Fruit fly (Drosophila melanogaster): ENCODE data around the gene Cyp4d14.

The Cyp4d14 gene

DNA sequence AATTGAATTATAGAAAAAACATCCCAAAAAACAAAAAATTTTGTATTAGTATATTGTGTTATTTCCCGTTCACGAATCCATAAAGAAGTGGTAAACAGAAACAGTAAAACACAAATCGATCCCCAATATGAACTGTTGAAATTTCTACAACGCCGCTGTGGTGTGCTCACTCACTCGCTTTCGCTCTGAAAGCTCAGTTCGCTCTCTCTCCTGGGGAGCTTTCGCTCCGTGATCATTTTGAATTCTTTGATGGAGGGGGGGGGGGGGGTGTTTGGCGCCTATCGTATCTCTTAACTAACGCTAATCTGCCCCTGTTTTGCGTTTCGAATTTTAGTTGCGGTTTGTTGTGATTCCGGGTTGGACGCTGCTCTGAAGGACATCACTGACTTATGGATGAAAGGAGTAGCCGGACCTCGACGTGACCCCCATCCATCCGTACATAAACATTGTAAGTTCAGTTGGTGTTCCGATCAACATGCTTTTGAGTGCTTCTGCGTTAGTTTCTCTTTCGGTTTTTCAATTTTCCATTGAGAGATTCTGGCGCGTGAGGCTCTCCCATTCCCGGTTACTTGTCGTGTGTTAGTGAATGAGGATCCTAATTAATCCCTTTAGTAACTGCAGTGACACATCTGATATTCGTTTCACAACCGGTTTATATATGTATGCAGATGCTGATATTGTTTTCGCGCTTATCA lies 33.8 kb downstream of the Cyp4d14 start, which contains the start of gene D2hgdh (continued):
- TF ChIP-seq ss (GFP tag; optimal IDR thresholded peaks at IDR 0.05) (no peak), Lpt (GFP tag; optimal IDR thresholded peaks at IDR 0.05) (no peak), CG3032 (tag; optimal IDR thresholded peaks at IDR 0.05) (no peak), pdm3 (GFP tag; optimal IDR thresholded peaks at IDR 0.05) (peak; percentile 13), CG6163 (GFP tag; IDR thresholded peaks at IDR 0.05) (peak; percentile 45; the same call in 1 of the 3 replicates), CG6276 (GFP tag; optimal IDR thresholded peaks at IDR 0.05) (no peak), Eip93F (GFP tag; optimal IDR thresholded peaks at IDR 0.05) (no peak), CG11294 (GFP tag; IDR thresholded peaks at IDR 0.05) (no peak), Sox102F (GFP tag; optimal IDR thresholded peaks at IDR 0.05) (no peak), Ets96B (tag; optimal IDR thresholded peaks at IDR 0.05) (no peak), Hr39 (GFP tag; optimal IDR thresholded peaks at IDR 0.05) (peak; percentile 39), spab (GFP tag; optimal IDR thresholded peaks at IDR 0.05) (no peak), CG11902 (GFP tag; optimal IDR thresholded peaks at IDR 0.05) (no peak), salr (GFP tag; optimal IDR thresholded peaks at IDR 0.05) (no peak), CG6792 (GFP tag; optimal IDR thresholded peaks at IDR 0.05) (no peak), Eip78C (GFP tag) (peak; percentile 63), Hr38 (GFP tag; optimal IDR thresholded peaks at IDR 0.05) (no peak), fd85E (GFP tag; optimal IDR thresholded peaks at IDR 0.05) (no peak), CG7368 (GFP tag; optimal IDR thresholded peaks at IDR 0.05) (no peak), Sox15 (GFP tag; optimal IDR thresholded peaks at IDR 0.05) (no peak), CG6854 (GFP tag; optimal IDR thresholded peaks at IDR 0.05) (no peak), Sox14 (GFP tag; optimal IDR thresholded peaks at IDR 0.05) (no peak)

DNA sequence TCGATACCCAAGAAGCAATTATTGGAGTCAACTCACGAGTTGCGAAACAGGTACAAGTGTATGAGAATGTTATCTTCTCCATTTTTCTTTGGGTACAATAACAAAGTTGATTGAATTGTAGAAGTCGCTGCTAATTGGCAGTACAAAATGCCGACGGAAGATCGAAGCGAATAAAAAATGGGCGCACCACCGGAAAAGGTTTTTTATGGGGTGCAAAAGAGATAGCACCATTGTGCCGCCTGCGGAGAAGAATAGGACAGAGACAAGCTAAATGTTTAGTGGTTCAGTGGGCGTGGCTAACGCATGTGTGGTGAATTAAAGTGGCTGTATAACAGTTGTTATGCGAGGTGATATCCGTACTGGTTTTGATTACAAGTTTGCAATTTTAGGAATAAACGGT lies 34.6 kb downstream of the Cyp4d14 start:
- TF ChIP-seq dsx (GFP tag; optimal IDR thresholded peaks at IDR 0.05; ENCODE audit: poor library complexity, severe bottlenecking) (peak; percentile 29), lz (GFP tag; optimal IDR thresholded peaks at IDR 0.05) (no peak), CG6163 (GFP tag; IDR thresholded peaks at IDR 0.05) (peak; percentile 54; the same call in 2 of the 3 replicates), CG1621 (tag; optimal IDR thresholded peaks at IDR 0.05) (peak; percentile 37), CG3032 (tag; optimal IDR thresholded peaks at IDR 0.05) (no peak), Smox (GFP tag; optimal IDR thresholded peaks at IDR 0.05) (no peak), CG34406 (GFP tag; optimal IDR thresholded peaks at IDR 0.05) (peak; percentile 12), svp (GFP tag) (peak; percentile 67), CG11902 (GFP tag; optimal IDR thresholded peaks at IDR 0.05) (no peak), Met (GFP tag; optimal IDR thresholded peaks at IDR 0.05) (peak; percentile 6), eg (GFP tag; IDR thresholded peaks at IDR 0.05) (peak; percentile 34; the same call in 1 of the 3 replicates)

DNA sequence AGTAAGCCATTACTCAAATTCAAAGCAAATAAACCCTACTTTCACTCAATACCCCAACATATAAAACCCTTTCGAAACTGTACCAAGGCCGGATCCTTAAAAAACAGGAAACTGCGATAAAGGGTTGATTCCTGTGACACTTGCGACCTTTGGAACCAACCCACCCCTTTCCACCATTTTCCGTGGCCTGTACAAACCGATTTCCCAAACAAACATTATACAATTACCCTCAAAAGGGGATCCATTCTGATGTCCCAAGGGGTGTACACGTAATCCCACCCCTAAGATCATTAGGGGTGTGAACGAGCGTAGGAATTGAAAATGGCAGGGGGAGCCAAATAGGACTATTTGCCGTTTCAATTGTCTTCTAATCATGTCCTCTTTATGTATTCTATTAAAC lies 35.5 kb downstream of the Cyp4d14 start:
- TF ChIP-seq fd85E (GFP tag; optimal IDR thresholded peaks at IDR 0.05), result no peak
- no peak for TF ChIP-seq CG8319 (GFP tag; optimal IDR thresholded peaks at IDR 0.05)
- TF ChIP-seq topi (GFP tag; optimal IDR thresholded peaks at IDR 0.05), result no peak
- TF ChIP-seq OdsH (GFP tag; optimal IDR thresholded peaks at IDR 0.05), result no peak
- no peak for TF ChIP-seq fkh (GFP tag; optimal IDR thresholded peaks at IDR 0.05)
- no peak for TF ChIP-seq achi (GFP tag; optimal IDR thresholded peaks at IDR 0.05)
- TF ChIP-seq eg (GFP tag; IDR thresholded peaks at IDR 0.05), result no peak
- TF ChIP-seq acj6 (GFP tag; optimal IDR thresholded peaks at IDR 0.05), result no peak
- TF ChIP-seq cyc (GFP tag; optimal IDR thresholded peaks at IDR 0.05), result no peak
- no peak for TF ChIP-seq Hr4 (GFP tag; optimal IDR thresholded peaks at IDR 0.05)
- TF ChIP-seq Sox14 (GFP tag; optimal IDR thresholded peaks at IDR 0.05), result no peak
- TF ChIP-seq Ets96B (tag; optimal IDR thresholded peaks at IDR 0.05), result no peak
- no peak for TF ChIP-seq Sox102F (GFP tag; optimal IDR thresholded peaks at IDR 0.05)
- no peak for TF ChIP-seq CG8119 (GFP tag; IDR thresholded peaks at IDR 0.05)
- no peak for TF ChIP-seq Blimp-1 (GFP tag; optimal IDR thresholded peaks at IDR 0.05)
- no peak for TF ChIP-seq CG8632 (GFP tag; optimal IDR thresholded peaks at IDR 0.05)
